Worm (Caenorhabditis elegans): ENCODE data around the gene F48E8.8.

DNA sequence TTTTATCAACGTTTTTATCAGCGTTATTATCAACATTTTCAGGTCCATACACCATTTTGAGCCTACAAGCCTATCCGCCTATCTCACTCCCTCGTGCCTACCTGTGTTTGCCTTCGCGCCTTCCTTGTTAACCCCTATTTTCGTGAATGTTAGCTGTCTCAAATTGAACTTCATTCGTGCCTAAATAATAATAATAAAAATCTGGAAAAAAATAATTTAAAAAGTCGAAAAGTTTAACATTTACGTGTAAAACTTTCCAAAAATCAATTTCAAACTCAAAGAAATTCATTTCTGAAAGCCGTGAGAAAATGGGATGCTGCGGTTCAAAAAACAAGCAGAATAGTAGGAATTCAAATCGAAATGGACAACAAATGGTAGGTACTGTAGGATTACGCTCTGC, 28.4 kb upstream of the F48E8.8 start, which contains the start of gene R02F2.10:
- no peak for TF ChIP-seq ama-1 (optimal IDR thresholded peaks at IDR 0.05)
- no peak for TF ChIP-seq hnd-1 (tag; optimal IDR thresholded peaks at IDR 0.05)
- no peak for TF ChIP-seq ceh-13 (GFP tag; optimal IDR thresholded peaks at IDR 0.05)
- TF ChIP-seq ceh-36 (tag; optimal IDR thresholded peaks at IDR 0.05): no peak
- no peak for TF ChIP-seq flt-1 (GFP tag; IDR thresholded peaks at IDR 0.05)
- TF ChIP-seq hmbx-1 (tag; optimal IDR thresholded peaks at IDR 0.05): no peak
- no peak for TF ChIP-seq scrt-1 (GFP tag; IDR thresholded peaks at IDR 0.05)
- no peak for TF ChIP-seq ets-7 (tag; optimal IDR thresholded peaks at IDR 0.05)

Data from whole organism, early embryonic.